Worm (Caenorhabditis elegans): ENCODE measurements around the gene clec-85.

DNA sequence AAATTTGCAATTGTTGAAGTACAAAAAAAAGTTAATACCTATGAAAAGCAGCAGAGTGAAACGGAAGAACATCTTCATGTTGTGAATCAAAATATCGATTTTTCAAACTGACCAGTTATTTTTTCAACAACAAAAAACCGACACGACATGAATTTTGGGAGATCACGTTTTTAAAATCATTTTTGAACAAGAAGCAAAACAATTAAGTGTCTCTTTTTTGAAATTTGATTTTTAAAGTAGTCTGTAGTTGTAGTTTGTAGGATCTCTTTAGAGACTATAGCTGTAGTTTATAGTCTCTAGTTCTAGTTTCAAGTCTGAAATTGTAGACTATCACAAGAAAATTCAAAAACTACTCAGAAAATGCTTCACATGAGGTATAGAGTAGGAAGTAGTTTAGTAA, 6.8 kb upstream of the clec-85 start, which contains the start of gene Y54G2A.15:
- no peak for TF ChIP-seq ceh-13 (GFP tag; optimal IDR thresholded peaks at IDR 0.05)
- no peak for TF ChIP-seq ama-1 (optimal IDR thresholded peaks at IDR 0.05)
- TF ChIP-seq ceh-36 (tag; optimal IDR thresholded peaks at IDR 0.05), result no peak
- TF ChIP-seq hnd-1 (tag; optimal IDR thresholded peaks at IDR 0.05), result no peak
- TF ChIP-seq ets-7 (tag; optimal IDR thresholded peaks at IDR 0.05), result no peak
- no peak for TF ChIP-seq tbx-11 (GFP tag; IDR thresholded peaks at IDR 0.05)
- no peak for TF ChIP-seq hmbx-1 (tag; optimal IDR thresholded peaks at IDR 0.05)
- no peak for TF ChIP-seq hmg-4 (GFP tag; optimal IDR thresholded peaks at IDR 0.05)
- TF ChIP-seq tra-4 (tag; optimal IDR thresholded peaks at IDR 0.05), result no peak
- no peak for TF ChIP-seq flt-1 (GFP tag; IDR thresholded peaks at IDR 0.05)
